Worm (Caenorhabditis elegans) whole organism, L3 larva: Measurements from ENCODE around the gene Y17G7B.12.

Experiments used
- ZK546.5 ChIP-seq: sonication (generic microtip); optimal IDR thresholded peaks from 2 replicates; lab custom pipeline; 2017; ENCODE audit warnings: missing biosample characterization, missing genetic modification characterization
- aly-2 ChIP-seq: fragments of 150-350 bp; optimal IDR thresholded peaks from 2 replicates; lab custom pipeline; 2014; ENCODE audit warnings: missing biosample characterization, missing genetic modification characterization
- ama-1 ChIP-seq: fragments of 150-350 bp; optimal IDR thresholded peaks from 2 replicates; lab custom pipeline; 2018
- ceh-16 ChIP-seq: sonication (generic microtip); optimal IDR thresholded peaks from 2 replicates; lab custom pipeline; 2017; ENCODE audit warnings: missing biosample characterization, missing genetic modification characterization
- ceh-82 ChIP-seq: fragments of 150-350 bp; optimal IDR thresholded peaks from 2 replicates; lab custom pipeline; 2014; ENCODE audit warnings: missing biosample characterization, missing genetic modification characterization
- ceh-9 ChIP-seq: sonication (generic microtip); optimal IDR thresholded peaks from 2 replicates; lab custom pipeline; 2018; ENCODE audit warnings: missing biosample characterization, missing genetic modification characterization
- daf-12 ChIP-seq: fragments of 150-350 bp; optimal IDR thresholded peaks from 2 replicates; lab custom pipeline; 2014; ENCODE audit warnings: missing biosample characterization, missing genetic modification reagents, missing genetic modification characterization
- egl-5 ChIP-seq: fragments of 150-350 bp; optimal IDR thresholded peaks from 2 replicates; lab custom pipeline; 2017; ENCODE audit warnings: missing biosample characterization, missing genetic modification reagents, missing genetic modification characterization, inconsistent platforms
- elt-1 ChIP-seq: fragments of 150-350 bp; optimal IDR thresholded peaks from 2 replicates; lab custom pipeline; 2014; ENCODE audit warnings: missing biosample characterization, missing genetic modification characterization
- elt-2 ChIP-seq: sonication (generic microtip); optimal IDR thresholded peaks from 2 replicates; lab custom pipeline; 2016; ENCODE audit warnings: missing genetic modification reagents, mild to moderate bottlenecking, missing genetic modification characterization, missing compliant biosample characterization
- eor-1 ChIP-seq, 2 experiments: fragments of 150-350 bp; optimal IDR thresholded peaks; 2 replicates each; lab custom pipeline; 2014 to 2018; ENCODE audit warnings: missing biosample characterization in 2 of 2, missing genetic modification characterization in 2 of 2
- fkh-2 ChIP-seq: fragments of 150-350 bp; optimal IDR thresholded peaks from 2 replicates; lab custom pipeline; 2014; ENCODE audit warnings: missing biosample characterization, missing genetic modification reagents, missing genetic modification characterization
- fos-1 ChIP-seq: fragments of 150-350 bp; optimal IDR thresholded peaks from 2 replicates; lab custom pipeline; 2014; ENCODE audit warnings: missing biosample characterization, missing genetic modification characterization
- hmg-11 ChIP-seq: sonication (generic microtip); optimal IDR thresholded peaks from 2 replicates; lab custom pipeline; 2016; ENCODE audit warnings: missing genetic modification characterization, missing compliant biosample characterization
- jun-1 ChIP-seq: fragments of 150-350 bp; optimal IDR thresholded peaks from 2 replicates; lab custom pipeline; 2014; ENCODE audit warnings: missing biosample characterization, missing genetic modification reagents, missing genetic modification characterization
- lin-39 ChIP-seq: fragments of 150-350 bp; optimal IDR thresholded peaks from 2 replicates; lab custom pipeline; 2018; ENCODE audit warnings: missing biosample characterization, missing genetic modification reagents, missing genetic modification characterization
- lsy-12 ChIP-seq: sonication (generic microtip); optimal IDR thresholded peaks from 2 replicates; lab custom pipeline; 2016; ENCODE audit warnings: mild to moderate bottlenecking, missing genetic modification characterization, missing compliant biosample characterization
- mml-1 ChIP-seq: fragments of 150-350 bp; sonication (generic microtip); optimal IDR thresholded peaks from 3 replicates; lab custom pipeline; 2014; ENCODE audit warnings: missing biosample characterization, missing genetic modification characterization
- nfya-1 ChIP-seq: sonication (generic microtip); optimal IDR thresholded peaks from 2 replicates; lab custom pipeline; 2017; ENCODE audit warnings: missing genetic modification characterization, mild to moderate bottlenecking, missing compliant biosample characterization, antibody characterized with exemption, moderate library complexity; ENCODE audit not compliant: insufficient read depth
- nhr-11 ChIP-seq: fragments of 150-350 bp; optimal IDR thresholded peaks from 2 replicates; lab custom pipeline; 2014; ENCODE audit warnings: missing biosample characterization, missing genetic modification characterization
- nhr-12 ChIP-seq: fragments of 150-350 bp; optimal IDR thresholded peaks from 2 replicates; lab custom pipeline; 2014; ENCODE audit warnings: missing biosample characterization, missing genetic modification characterization
- nhr-23 ChIP-seq: fragments of 150-350 bp; optimal IDR thresholded peaks from 2 replicates; lab custom pipeline; 2014; ENCODE audit warnings: missing biosample characterization, missing genetic modification reagents, missing genetic modification characterization
- nhr-237 ChIP-seq: fragments of 150-350 bp; optimal IDR thresholded peaks from 2 replicates; lab custom pipeline; 2014; ENCODE audit warnings: missing biosample characterization, missing genetic modification characterization
- nhr-25 ChIP-seq: sonication (generic microtip); optimal IDR thresholded peaks from 2 replicates; lab custom pipeline; 2017; ENCODE audit warnings: missing biosample characterization, missing genetic modification characterization
- nhr-28 ChIP-seq: fragments of 150-350 bp; optimal IDR thresholded peaks from 2 replicates; lab custom pipeline; 2014; ENCODE audit warnings: missing biosample characterization, missing genetic modification characterization
- nhr-43 ChIP-seq: sonication (generic microtip); optimal IDR thresholded peaks from 2 replicates; lab custom pipeline; 2016; ENCODE audit warnings: mild to moderate bottlenecking, missing genetic modification characterization, missing compliant biosample characterization; ENCODE audit not compliant: poor library complexity, severe bottlenecking
- nhr-67 ChIP-seq: fragments of 150-350 bp; optimal IDR thresholded peaks from 2 replicates; lab custom pipeline; 2014; ENCODE audit warnings: missing biosample characterization, missing genetic modification characterization
- nhr-76 ChIP-seq: fragments of 150-350 bp; sonication (generic microtip); optimal IDR thresholded peaks from 5 replicates; lab custom pipeline; 2014; ENCODE audit warnings: missing biosample characterization, missing genetic modification characterization
- pha-4 ChIP-seq: fragments of 150-350 bp; optimal IDR thresholded peaks from 2 replicates; lab custom pipeline; 2014; ENCODE audit warnings: missing biosample characterization, missing genetic modification reagents, missing genetic modification characterization
- pqm-1 ChIP-seq: fragments of 150-350 bp; optimal IDR thresholded peaks from 2 replicates; lab custom pipeline; 2017; ENCODE audit warnings: missing biosample characterization, missing genetic modification characterization, inconsistent platforms
- sea-2 ChIP-seq: fragments of 150-350 bp; sonication (generic microtip); optimal IDR thresholded peaks from 4 replicates; lab custom pipeline; 2014; ENCODE audit warnings: missing biosample characterization, missing genetic modification reagents, missing genetic modification characterization
- snpc-4 ChIP-seq: fragments of 150-350 bp; optimal IDR thresholded peaks from 2 replicates; lab custom pipeline; 2014; ENCODE audit warnings: missing biosample characterization, missing genetic modification characterization
- tbx-2 ChIP-seq: sonication (generic microtip); optimal IDR thresholded peaks from 2 replicates; lab custom pipeline; 2016; ENCODE audit warnings: mild to moderate bottlenecking, missing genetic modification characterization, missing compliant biosample characterization
- unc-39 ChIP-seq: sonication (generic microtip); optimal IDR thresholded peaks from 4 replicates; lab custom pipeline; 2017; ENCODE audit warnings: missing biosample characterization, missing genetic modification characterization
- zag-1 ChIP-seq: fragments of 150-350 bp; optimal IDR thresholded peaks from 2 replicates; lab custom pipeline; 2014; ENCODE audit warnings: missing biosample characterization, missing genetic modification characterization

Gene Y17G7B.12

ce11 chrII:12049281-12049680 lies 25.6 kb downstream of the Y17G7B.12 start, which contains the start of gene nadk-2:
Gene nadk-2, plus strand, starts transcription at chrII:12049581.
- no peak for TF ChIP-seq eor-1 (tag; optimal IDR thresholded peaks at IDR 0.05; lab: Kevin White, UChicago)
- TF ChIP-seq nfya-1 (tag; lab: Kevin White, UChicago), result no peak
- no peak for TF ChIP-seq hmg-11 (tag; lab: Kevin White, UChicago)
- TF ChIP-seq nhr-11, result no peak
- no peak for TF ChIP-seq tbx-2 (tag; lab: Kevin White, UChicago)
- no peak for TF ChIP-seq snpc-4 (tag; lab: Kevin White, UChicago)
- no peak for TF ChIP-seq lsy-12 (tag; lab: Kevin White, UChicago)
- no peak for TF ChIP-seq ceh-16 (tag; lab: Kevin White, UChicago)
- TF ChIP-seq nhr-25 (tag; lab: Kevin White, UChicago), result no peak
- TF ChIP-seq unc-39 (tag; lab: Kevin White, UChicago), result no peak
- no peak for TF ChIP-seq fkh-2 (tag; lab: Kevin White, UChicago)
- no peak for TF ChIP-seq pha-4 (tag; lab: Kevin White, UChicago)
- TF ChIP-seq sea-2 (GFP tag; lab: Kevin White, UChicago), result no peak
- no peak for TF ChIP-seq fos-1
- TF ChIP-seq nhr-12 (tag; lab: Kevin White, UChicago), result no peak
- no peak for TF ChIP-seq elt-2 (tag; lab: Kevin White, UChicago)
- TF ChIP-seq ceh-9 (tag; lab: Kevin White, UChicago), result no peak

- TF ChIP-seq nhr-43 (tag; lab: Kevin White, UChicago) (peak; percentile 49), fos-1 (no peak), egl-5 (tag; lab: Kevin White, UChicago) (no peak), nhr-76 (tag; lab: Kevin White, UChicago) (no peak), nhr-25 (tag; lab: Kevin White, UChicago) (peak; percentile 16), tbx-2 (tag; lab: Kevin White, UChicago) (no peak), mml-1 (tag; lab: Kevin White, UChicago) (no peak), snpc-4 (tag; lab: Kevin White, UChicago) (no peak), nhr-67 (tag; lab: Kevin White, UChicago) (no peak), elt-2 (tag; lab: Kevin White, UChicago) (no peak), nhr-23 (tag; lab: Kevin White, UChicago) (peak; percentile 59), lin-39 (no peak), jun-1 (tag; lab: Kevin White, UChicago) (no peak), elt-1 (tag; lab: Kevin White, UChicago) (no peak), pha-4 (tag; lab: Kevin White, UChicago) (no peak), sea-2 (GFP tag; lab: Kevin White, UChicago) (no peak), ZK546.5 (no peak)
These were observed 26.9 kb downstream of the Y17G7B.12 start for ce11 chrII:12050607-12051006.

- TF ChIP-seq nhr-43 (tag; lab: Kevin White, UChicago), result peak; percentile 83
- peak; percentile 48 for TF ChIP-seq nhr-23 (tag; lab: Kevin White, UChicago)
- TF ChIP-seq lin-39, result no peak
- TF ChIP-seq ama-1 (lab: Kevin White, UChicago), result peak; percentile 6
- TF ChIP-seq nhr-25 (tag; lab: Kevin White, UChicago), result peak; percentile 53
- TF ChIP-seq, all 47 proteins: peak for 4
These were observed 27.9 kb downstream of the Y17G7B.12 start for ce11 chrII:12051601-12052000.

- peak; percentile 80 for TF ChIP-seq elt-2 (tag; lab: Kevin White, UChicago)
- TF ChIP-seq aly-2 (tag; lab: Kevin White, UChicago), result no peak
- TF ChIP-seq ZK546.5, result no peak
- TF ChIP-seq ceh-82, result no peak
- TF ChIP-seq nhr-28 (tag; lab: Kevin White, UChicago), result no peak
- TF ChIP-seq zag-1, result no peak
- TF ChIP-seq nhr-237 (tag; lab: Kevin White, UChicago), result no peak
- no peak for TF ChIP-seq fos-1
- TF ChIP-seq fkh-2 (tag; lab: Kevin White, UChicago), result no peak
- peak; percentile 35 for TF ChIP-seq pha-4 (tag; lab: Kevin White, UChicago)
- no peak for TF ChIP-seq ceh-16 (tag; lab: Kevin White, UChicago)
- peak; percentile 33 for TF ChIP-seq nfya-1 (tag; lab: Kevin White, UChicago)
- TF ChIP-seq daf-12 (tag; lab: Kevin White, UChicago), result no peak
- no peak for TF ChIP-seq nhr-67 (tag; lab: Kevin White, UChicago)
- no peak for TF ChIP-seq lsy-12 (tag; lab: Kevin White, UChicago)
- TF ChIP-seq pqm-1 (tag; lab: Kevin White, UChicago), result peak; percentile 83
- no peak for TF ChIP-seq nhr-76 (tag; lab: Kevin White, UChicago)
These were observed 28.5 kb downstream of the Y17G7B.12 start for ce11 chrII:12052136-12052535.
